Worm (Caenorhabditis elegans) whole organism, L4 larva: ENCODE results near the gene srg-38.

Experiments used
- D1046.2 ChIP-seq: fragments of 200-800 bp; sonication (Bioruptor generic); IDR thresholded peaks from 2 replicates; pipeline ENCODE4 v1.3.6; 2022; ENCODE audit warnings: missing genetic modification characterization, missing compliant biosample characterization
- F10B5.3 ChIP-seq: sonication (generic microtip); optimal IDR thresholded peaks from 2 replicates; lab custom pipeline; 2016; ENCODE audit warnings: mild to moderate bottlenecking, missing genetic modification characterization, missing compliant biosample characterization
- F37D6.2 ChIP-seq: sonication (generic microtip); optimal IDR thresholded peaks from 2 replicates; lab custom pipeline; 2016; ENCODE audit warnings: mild to moderate bottlenecking, missing genetic modification characterization, missing compliant biosample characterization
- F49E8.2 ChIP-seq: sonication (generic microtip); optimal IDR thresholded peaks from 2 replicates; lab custom pipeline; 2016; ENCODE audit warnings: missing compliant biosample characterization, mild to moderate bottlenecking, missing genetic modification characterization, borderline replicate concordance
- R02D3.7 ChIP-seq: fragments of 150-350 bp; sonication (generic microtip); optimal IDR thresholded peaks from 3 replicates; lab custom pipeline; 2014; ENCODE audit warnings: missing biosample characterization, missing genetic modification characterization
- ZK546.5 ChIP-seq, 2 experiments: sonication (generic microtip); optimal IDR thresholded peaks; 2 replicates each; lab custom pipeline; 2017; ENCODE audit warnings: missing biosample characterization in 2 of 2, missing genetic modification characterization in 2 of 2
- aha-1 ChIP-seq: fragments of 150-350 bp; peaks from one replicate; lab custom pipeline; 2014; ENCODE audit warnings: missing biosample characterization, missing genetic modification characterization
- ceh-20 ChIP-seq: fragments of 200-800 bp; sonication (Bioruptor generic); IDR thresholded peaks from 2 replicates; pipeline ENCODE4 v1.3.6; 2022; ENCODE audit warnings: missing genetic modification reagents, missing genetic modification characterization, missing compliant biosample characterization
- daf-16 ChIP-seq, 3 experiments: sonication (generic microtip); optimal IDR thresholded peaks; 2 replicates each; lab custom pipeline; 2016 to 2017; ENCODE audit warnings: missing genetic modification characterization in 3 of 3, missing genetic modification reagents in 3 of 3, mild to moderate bottlenecking in 2 of 3, missing compliant biosample characterization in 2 of 3, missing biosample characterization in 1 of 3, moderate library complexity in 1 of 3
- daf-8 ChIP-seq: fragments of 200-800 bp; sonication (Bioruptor generic); IDR thresholded peaks from 2 replicates; pipeline ENCODE4 v1.3.6; 2022; ENCODE audit warnings: missing genetic modification characterization, missing compliant biosample characterization
- dpl-1 ChIP-seq: fragments of 150-350 bp; optimal IDR thresholded peaks from 2 replicates; lab custom pipeline; 2014; ENCODE audit warnings: missing biosample characterization, missing genetic modification reagents, missing genetic modification characterization
- dve-1 ChIP-seq: sonication (generic microtip); optimal IDR thresholded peaks from 2 replicates; lab custom pipeline; 2017; ENCODE audit warnings: antibody characterized with exemption, mild to moderate bottlenecking, missing genetic modification characterization, missing compliant biosample characterization; ENCODE audit not compliant: insufficient read depth
- egl-27 ChIP-seq: sonication (generic microtip); optimal IDR thresholded peaks from 3 replicates; lab custom pipeline; 2017; ENCODE audit warnings: missing biosample characterization, missing genetic modification reagents, missing genetic modification characterization
- egl-43 ChIP-seq: fragments of 200-800 bp; sonication (Bioruptor generic); IDR thresholded peaks from 2 replicates; pipeline ENCODE4 v1.3.6; 2022; ENCODE audit warnings: missing genetic modification reagents, missing genetic modification characterization, missing compliant biosample characterization
- gei-8 ChIP-seq: fragments of 200-800 bp; sonication (Bioruptor generic); optimal IDR thresholded peaks from 2 replicates; lab custom pipeline; 2018; ENCODE audit warnings: mild to moderate bottlenecking, missing genetic modification characterization, missing compliant biosample characterization
- hlh-30 ChIP-seq: sonication (generic microtip); optimal IDR thresholded peaks from 2 replicates; lab custom pipeline; 2017; ENCODE audit warnings: antibody characterized with exemption, mild to moderate bottlenecking, missing genetic modification characterization, missing compliant biosample characterization; ENCODE audit not compliant: insufficient read depth
- hmg-1.1 ChIP-seq: fragments of 200-800 bp; sonication (Bioruptor generic); IDR thresholded peaks from 2 replicates; pipeline ENCODE4 v1.3.6; 2022; ENCODE audit warnings: missing genetic modification reagents, missing genetic modification characterization, missing compliant biosample characterization
- lin-1 ChIP-seq: fragments of 200-800 bp; sonication (Bioruptor generic); IDR thresholded peaks from 2 replicates; pipeline ENCODE4 v1.3.6; 2022; ENCODE audit warnings: missing genetic modification reagents, missing genetic modification characterization, missing compliant biosample characterization
- lin-15B ChIP-seq: fragments of 150-350 bp; sonication (generic microtip); optimal IDR thresholded peaks from 3 replicates; lab custom pipeline; 2014; ENCODE audit warnings: missing biosample characterization, missing genetic modification characterization
- lin-39 ChIP-seq: fragments of 150-350 bp; optimal IDR thresholded peaks from 2 replicates; lab custom pipeline; 2014; ENCODE audit warnings: missing biosample characterization, missing genetic modification reagents, missing genetic modification characterization
- lir-3 ChIP-seq: sonication (generic microtip); optimal IDR thresholded peaks from 2 replicates; lab custom pipeline; 2016; ENCODE audit warnings: mild to moderate bottlenecking, missing genetic modification characterization, missing compliant biosample characterization
- madf-5 ChIP-seq, 2 experiments: fragments of 200-800 bp; sonication (Bioruptor generic); IDR thresholded peaks; 2 replicates each; pipeline ENCODE4 v1.3.6; 2022; ENCODE audit warnings: missing compliant biosample characterization in 2 of 2, missing genetic modification characterization in 2 of 2
- mxl-2 ChIP-seq: fragments of 200-800 bp; sonication (Bioruptor generic); conservative IDR thresholded peaks from 2 replicates; pipeline ENCODE4 v1.3.6; 2022; ENCODE audit warnings: missing genetic modification reagents, missing genetic modification characterization, missing compliant biosample characterization
- nhr-102 ChIP-seq: sonication (generic microtip); optimal IDR thresholded peaks from 2 replicates; lab custom pipeline; 2016; ENCODE audit warnings: mild to moderate bottlenecking, missing genetic modification characterization, moderate library complexity, missing compliant biosample characterization
- nhr-237 ChIP-seq: sonication (generic microtip); optimal IDR thresholded peaks from 2 replicates; lab custom pipeline; 2017; ENCODE audit warnings: missing biosample characterization, missing genetic modification characterization
- nhr-42 ChIP-seq: fragments of 200-800 bp; sonication (Bioruptor generic); IDR thresholded peaks from 2 replicates; pipeline ENCODE4 v1.3.6; 2022; ENCODE audit warnings: missing genetic modification characterization, missing compliant biosample characterization
- nhr-6 ChIP-seq: fragments of 150-350 bp; optimal IDR thresholded peaks from 2 replicates; lab custom pipeline; 2014; ENCODE audit warnings: missing biosample characterization, missing genetic modification characterization
- php-3 ChIP-seq: fragments of 200-800 bp; sonication (Bioruptor generic); IDR thresholded peaks from 2 replicates; pipeline ENCODE4 v1.3.6; 2022; ENCODE audit warnings: missing genetic modification reagents, missing genetic modification characterization, missing compliant biosample characterization
- pqm-1 ChIP-seq: sonication (generic microtip); optimal IDR thresholded peaks from 2 replicates; lab custom pipeline; 2017; ENCODE audit warnings: missing biosample characterization, missing genetic modification characterization
- spr-3 ChIP-seq: fragments of 200-800 bp; sonication (Bioruptor generic); optimal IDR thresholded peaks from 2 replicates; lab custom pipeline; 2018; ENCODE audit warnings: mild to moderate bottlenecking, missing genetic modification characterization, missing compliant biosample characterization
- unc-39 ChIP-seq: sonication (generic microtip); optimal IDR thresholded peaks from 2 replicates; lab custom pipeline; 2017; ENCODE audit warnings: missing biosample characterization, missing genetic modification characterization
- unc-62 ChIP-seq, 3 experiments: fragments of 150-350 bp in 1 of 3; sonication (generic microtip); optimal IDR thresholded peaks in 2 of 3; peaks in 1 of 3; 1 replicate in 1 of 3; 2 replicates in 2 of 3; lab custom pipeline; 2014 to 2017; ENCODE audit warnings: missing biosample characterization in 3 of 3, missing genetic modification characterization in 3 of 3, missing genetic modification reagents in 3 of 3, missing genotype in 1 of 3
- zag-1 ChIP-seq: fragments of 150-350 bp; optimal IDR thresholded peaks from 2 replicates; lab custom pipeline; 2014; ENCODE audit warnings: missing biosample characterization, missing genetic modification characterization
- zfp-2 ChIP-seq: sonication (generic microtip); optimal IDR thresholded peaks from 2 replicates; lab custom pipeline; 2016; ENCODE audit warnings: mild to moderate bottlenecking, missing genetic modification characterization, missing compliant biosample characterization
- zip-11 ChIP-seq: fragments of 200-800 bp; sonication (Bioruptor generic); IDR thresholded peaks from 2 replicates; pipeline ENCODE4 v1.3.6; 2022; ENCODE audit warnings: missing genetic modification characterization, missing compliant biosample characterization
- ztf-7 ChIP-seq: fragments of 150-350 bp; optimal IDR thresholded peaks from 2 replicates; lab custom pipeline; 2014; ENCODE audit warnings: missing biosample characterization, missing genetic modification characterization

Gene srg-38

ce11 chrV:11113041-11113574, 42.3 kb downstream of the srg-38 start, which contains the start of gene erfa-3 (continued):
- no peak for TF ChIP-seq unc-39
- TF ChIP-seq D1046.2: no peak
- TF ChIP-seq ZK546.5 (tag; optimal IDR thresholded peaks at IDR 0.05; lab: Kevin White, UChicago): no peak
- no peak for TF ChIP-seq zfp-2 (tag; lab: Kevin White, UChicago)
- no peak for TF ChIP-seq madf-5 (GFP tag; IDR thresholded peaks at IDR 0.05; lab: Robert Waterston, UW)
- TF ChIP-seq php-3 (GFP tag; lab: Robert Waterston, UW): peak; percentile 43; the same call in 1 of the 2 replicates
- TF ChIP-seq ztf-7 (tag; lab: Kevin White, UChicago): peak; percentile 58
- no peak for TF ChIP-seq F49E8.2 (tag; lab: Kevin White, UChicago)
- peak in 1 of 2 experiments; percentile 24 for TF ChIP-seq daf-16 (GFP tag; optimal IDR thresholded peaks at IDR 0.05; lab: Kevin White, UChicago)
- peak; percentile 64 for TF ChIP-seq daf-16 (tag; optimal IDR thresholded peaks at IDR 0.05; lab: Kevin White, UChicago)
- TF ChIP-seq ceh-20 (GFP tag; lab: Robert Waterston, UW): 0 out of 2 replicates have a peak, but pooled peaks have one; percentile 13
- no peak for TF ChIP-seq daf-8 (GFP tag; lab: Robert Waterston, UW)
- no peak for TF ChIP-seq pqm-1 (tag; lab: Kevin White, UChicago)
- TF ChIP-seq lin-15B (tag; lab: Kevin White, UChicago): no peak
- peak; percentile 71 for TF ChIP-seq dpl-1 (GFP tag; lab: Kevin White, UChicago)
- peak; percentile 31 for TF ChIP-seq nhr-6 (tag; lab: Kevin White, UChicago)
- no peak for TF ChIP-seq lir-3 (tag; lab: Kevin White, UChicago)
- TF ChIP-seq nhr-237 (tag; lab: Kevin White, UChicago): no peak
- no peak for TF ChIP-seq zip-11 (GFP tag; lab: Robert Waterston, UW)
- no peak for TF ChIP-seq mxl-2 (GFP tag; lab: Robert Waterston, UW)
- TF ChIP-seq hmg-1.1 (GFP tag; lab: Robert Waterston, UW): peak; percentile 70
- no peak for TF ChIP-seq spr-3 (GFP tag; lab: Kevin White, UChicago)
- no peak for TF ChIP-seq F10B5.3
- TF ChIP-seq hlh-30 (tag; lab: Kevin White, UChicago): peak; percentile 74
- no peak for TF ChIP-seq zag-1 (tag; lab: Kevin White, UChicago)
- TF ChIP-seq lin-39: no peak
- no peak for TF ChIP-seq lin-1
- no peak for TF ChIP-seq egl-27 (tag; lab: Kevin White, UChicago)
- TF ChIP-seq nhr-102 (tag; lab: Kevin White, UChicago): peak; percentile 54
- no peak for TF ChIP-seq egl-43 (GFP tag; lab: Robert Waterston, UW)
- TF ChIP-seq dve-1 (tag; lab: Kevin White, UChicago): peak; percentile 77
- no peak for TF ChIP-seq nhr-42
- TF ChIP-seq gei-8 (GFP tag; lab: Kevin White, UChicago): no peak
- TF ChIP-seq R02D3.7 (tag; lab: Kevin White, UChicago): no peak

ce11 chrV:11109647-11110046, 45.8 kb downstream of the srg-38 start, which contains the start of gene Y42A5A.5:
TSS of gene Y42A5A.5 (minus strand) at chrV:11109747.
- peak; percentile 58 for TF ChIP-seq aha-1 (tag; lab: Kevin White, UChicago)

- TF ChIP-seq unc-62 (GFP tag; optimal IDR thresholded peaks at IDR 0.05 in 1 of 2; lab: Kevin White, UChicago) (peak in 1 of 2 experiments; percentile 90), unc-62 (tag; optimal IDR thresholded peaks at IDR 0.05; lab: Kevin White, UChicago) (no peak), F37D6.2 (no peak)
These were observed 51.0 kb downstream of the srg-38 start for ce11 chrV:11104408-11104807.
